Fruit fly (Drosophila melanogaster) whole organism, prepupa: Measurements from ENCODE around the gene Sfp33A4.

Experiments used
- Blimp-1 ChIP-seq: fragments of 200-800 bp; sonication (Bioruptor generic); optimal IDR thresholded peaks from 3 replicates; lab custom pipeline; 2017; ENCODE audit warnings: missing biosample characterization, missing genetic modification characterization, mild to moderate bottlenecking, moderate library complexity, missing genetic modification reagents
- CG10669 ChIP-seq: fragments of 200-800 bp; sonication (Bioruptor generic); optimal IDR thresholded peaks from 3 replicates; lab custom pipeline; 2018; ENCODE audit warnings: missing biosample characterization, mild to moderate bottlenecking, missing genetic modification characterization, moderate library complexity
- CG11294 ChIP-seq: fragments of 200-800 bp; sonication (Bioruptor generic); IDR thresholded peaks from 2 replicates; pipeline ENCODE4 v1.3.6; 2022; ENCODE audit warnings: missing biosample characterization, missing genetic modification characterization
- CG11762 ChIP-seq: fragments of 200-800 bp; sonication (Bioruptor generic); optimal IDR thresholded peaks from 3 replicates; lab custom pipeline; 2016; ENCODE audit warnings: missing biosample characterization, missing genetic modification characterization; ENCODE audit not compliant: insufficient read depth
- CG11902 ChIP-seq: fragments of 200-800 bp; sonication (Bioruptor generic); optimal IDR thresholded peaks from 3 replicates; lab custom pipeline; 2016; ENCODE audit warnings: missing biosample characterization, missing genetic modification characterization
- CG31627 ChIP-seq: fragments of 200-800 bp; sonication (Bioruptor generic); optimal IDR thresholded peaks from 3 replicates; lab custom pipeline; 2016; ENCODE audit warnings: missing biosample characterization, missing genetic modification characterization
- CG32006 ChIP-seq: fragments of 200-800 bp; sonication (Bioruptor generic); optimal IDR thresholded peaks from 3 replicates; lab custom pipeline; 2017; ENCODE audit warnings: missing biosample characterization, mild to moderate bottlenecking, missing genetic modification characterization
- CG3919 ChIP-seq: fragments of 200-800 bp; sonication (Bioruptor generic); optimal IDR thresholded peaks from 3 replicates; lab custom pipeline; 2016; ENCODE audit warnings: missing biosample characterization, missing genetic modification characterization
- CG4318 ChIP-seq: fragments of 200-800 bp; sonication (Bioruptor generic); optimal IDR thresholded peaks from 3 replicates; lab custom pipeline; 2017; ENCODE audit warnings: missing biosample characterization, mild to moderate bottlenecking, missing genetic modification characterization
- CG6808 ChIP-seq: fragments of 200-800 bp; sonication (Bioruptor generic); optimal IDR thresholded peaks from 3 replicates; lab custom pipeline; 2017; ENCODE audit warnings: missing biosample characterization, missing genetic modification characterization, mild to moderate bottlenecking, moderate library complexity, missing genetic modification reagents
- CG6854 ChIP-seq: fragments of 200-800 bp; sonication (Bioruptor generic); optimal IDR thresholded peaks from 2 replicates; lab custom pipeline; 2017; ENCODE audit warnings: missing biosample characterization, mild to moderate bottlenecking, missing genetic modification characterization
- CG7368 ChIP-seq: fragments of 200-800 bp; sonication (Bioruptor generic); optimal IDR thresholded peaks from 3 replicates; lab custom pipeline; 2016; ENCODE audit warnings: missing biosample characterization, missing genetic modification characterization
- CG8319 ChIP-seq: fragments of 200-800 bp; sonication (Bioruptor generic); optimal IDR thresholded peaks from 3 replicates; lab custom pipeline; 2016; ENCODE audit warnings: missing biosample characterization, missing genetic modification characterization
- CG9139 ChIP-seq: fragments of 200-800 bp; sonication (Bioruptor generic); optimal IDR thresholded peaks from 3 replicates; lab custom pipeline; 2017; ENCODE audit warnings: missing biosample characterization, mild to moderate bottlenecking, missing genetic modification characterization
- Eip75B ChIP-seq: fragments of 200-800 bp; sonication (Bioruptor generic); optimal IDR thresholded peaks from 3 replicates; lab custom pipeline; 2016; ENCODE audit warnings: missing biosample characterization, missing genetic modification characterization
- Eip93F ChIP-seq: fragments of 200-800 bp; sonication (Bioruptor generic); optimal IDR thresholded peaks from 2 replicates; lab custom pipeline; 2016; ENCODE audit warnings: missing biosample characterization, mild to moderate bottlenecking, missing genetic modification characterization
- Ets21C ChIP-seq: fragments of 200-800 bp; sonication (Bioruptor generic); optimal IDR thresholded peaks from 3 replicates; lab custom pipeline; 2016; ENCODE audit warnings: missing biosample characterization, missing genetic modification characterization
- Ets96B ChIP-seq: fragments of 200-800 bp; optimal IDR thresholded peaks from 2 replicates; lab custom pipeline; 2019; ENCODE audit warnings: missing biosample characterization, mild to moderate bottlenecking, missing genetic modification characterization, moderate library complexity
- Hr39 ChIP-seq: fragments of 200-800 bp; sonication (Bioruptor generic); optimal IDR thresholded peaks from 2 replicates; lab custom pipeline; 2016; ENCODE audit warnings: missing biosample characterization, missing genetic modification characterization
- Hr4 ChIP-seq: fragments of 200-800 bp; sonication (Bioruptor generic); optimal IDR thresholded peaks from 3 replicates; lab custom pipeline; 2016; ENCODE audit warnings: missing biosample characterization, missing genetic modification characterization
- Lpt ChIP-seq: fragments of 200-800 bp; sonication (Bioruptor generic); optimal IDR thresholded peaks from 3 replicates; lab custom pipeline; 2016; ENCODE audit warnings: missing biosample characterization, missing genetic modification characterization
- Met ChIP-seq: fragments of 200-800 bp; sonication (Bioruptor generic); optimal IDR thresholded peaks from 3 replicates; lab custom pipeline; 2016; ENCODE audit warnings: missing biosample characterization, missing genetic modification characterization
- Sox14 ChIP-seq: fragments of 200-800 bp; sonication (Bioruptor generic); optimal IDR thresholded peaks from 3 replicates; lab custom pipeline; 2016; ENCODE audit warnings: missing biosample characterization, missing genetic modification characterization
- achi ChIP-seq: fragments of 200-800 bp; sonication (Bioruptor generic); optimal IDR thresholded peaks from 3 replicates; lab custom pipeline; 2016; ENCODE audit warnings: missing biosample characterization, missing genetic modification characterization
- acj6 ChIP-seq: fragments of 200-800 bp; sonication (Bioruptor generic); optimal IDR thresholded peaks from 3 replicates; lab custom pipeline; 2016; ENCODE audit warnings: missing biosample characterization, missing genetic modification characterization
- dsx ChIP-seq: fragments of 200-800 bp; optimal IDR thresholded peaks from 3 replicates; lab custom pipeline; 2019; ENCODE audit warnings: missing biosample characterization, mild to moderate bottlenecking, missing genetic modification characterization, moderate library complexity; ENCODE audit not compliant: poor library complexity, severe bottlenecking
- fd59A ChIP-seq: fragments of 200-800 bp; sonication (Bioruptor generic); optimal IDR thresholded peaks from 2 replicates; lab custom pipeline; 2017; ENCODE audit warnings: missing biosample characterization, mild to moderate bottlenecking, missing genetic modification characterization, missing genetic modification reagents
- fd85E ChIP-seq: fragments of 200-800 bp; sonication (Bioruptor generic); optimal IDR thresholded peaks from 3 replicates; lab custom pipeline; 2016; ENCODE audit warnings: missing biosample characterization, missing genetic modification characterization
- net ChIP-seq: fragments of 200-800 bp; sonication (Bioruptor generic); optimal IDR thresholded peaks from 3 replicates; lab custom pipeline; 2016; ENCODE audit warnings: missing biosample characterization, missing genetic modification characterization
- pdm3 ChIP-seq: fragments of 200-800 bp; sonication (Bioruptor generic); optimal IDR thresholded peaks from 3 replicates; lab custom pipeline; 2016; ENCODE audit warnings: missing biosample characterization, missing genetic modification characterization
- spab ChIP-seq: fragments of 200-800 bp; sonication (Bioruptor generic); optimal IDR thresholded peaks from 2 replicates; lab custom pipeline; 2017; ENCODE audit warnings: missing biosample characterization, mild to moderate bottlenecking, missing genetic modification characterization, missing genetic modification reagents
- svp ChIP-seq: fragments of 200-800 bp; sonication (Bioruptor generic); peaks from one replicate; lab custom pipeline; 2016; ENCODE audit warnings: missing biosample characterization, missing genetic modification characterization
- vri ChIP-seq: fragments of 200-800 bp; sonication (Bioruptor generic); optimal IDR thresholded peaks from 3 replicates; lab custom pipeline; 2016; ENCODE audit warnings: missing biosample characterization, mild to moderate bottlenecking, missing genetic modification characterization

The Sfp33A4 gene

DNA sequence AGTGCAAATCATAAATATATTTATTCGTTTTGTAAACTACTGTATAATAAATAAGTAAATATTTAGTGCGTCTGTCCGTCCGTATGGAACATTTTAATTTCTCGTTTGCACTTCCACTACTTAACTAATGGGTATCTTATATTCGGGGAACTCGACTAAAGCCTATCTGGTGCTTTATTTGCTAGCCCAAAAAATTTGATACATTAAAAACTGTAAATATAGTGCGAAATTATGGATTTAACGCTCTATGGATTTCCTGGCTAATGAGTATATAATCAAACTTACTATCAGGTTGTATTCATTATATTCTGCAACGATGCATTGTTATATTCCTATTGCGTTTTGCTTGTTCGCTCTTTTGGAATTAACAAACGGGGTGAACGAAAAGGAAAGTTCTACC lies at the start of gene Sfp33A4:
Gene Sfp33A4 (plus strand): TSS at position 301 of the 400 bp plus-strand sequence.
- no peak for TF ChIP-seq pdm3 (GFP tag; lab: Kevin White, UChicago)

- TF ChIP-seq CG31627 (GFP tag; lab: Kevin White, UChicago) (no peak), dsx (GFP tag; lab: Kevin White, UChicago) (no peak), fd59A (GFP tag; lab: Kevin White, UChicago) (no peak), Hr39 (GFP tag; lab: Kevin White, UChicago) (no peak)
Observed at dm6 chr2L:11788034-11788433, 49.0 kb upstream of the Sfp33A4 start, which contains the start of gene CG14931. CG14931 (plus strand) TSS chr2L:11788334.

dm6 chr2L:11789690-11790089 lies 47.4 kb upstream of the Sfp33A4 start, which contains the start of gene CG14932:
CG14932 (plus strand) TSS chr2L:11789919.
- no peak for TF ChIP-seq spab (GFP tag; lab: Kevin White, UChicago)
- TF ChIP-seq Met = no peak
- TF ChIP-seq CG6808 = no peak
- no peak for TF ChIP-seq fd85E (GFP tag; lab: Kevin White, UChicago)
- TF ChIP-seq vri (GFP tag; lab: Kevin White, UChicago) = no peak
- TF ChIP-seq Sox14 (GFP tag; lab: Kevin White, UChicago) = no peak
- no peak for TF ChIP-seq net (GFP tag; lab: Kevin White, UChicago)
- TF ChIP-seq Lpt (GFP tag; lab: Kevin White, UChicago) = no peak
- no peak for TF ChIP-seq CG10669 (GFP tag; lab: Kevin White, UChicago)
- TF ChIP-seq svp (GFP tag; lab: Kevin White, UChicago) = no peak
- TF ChIP-seq, all 60 proteins: peak for 0

DNA sequence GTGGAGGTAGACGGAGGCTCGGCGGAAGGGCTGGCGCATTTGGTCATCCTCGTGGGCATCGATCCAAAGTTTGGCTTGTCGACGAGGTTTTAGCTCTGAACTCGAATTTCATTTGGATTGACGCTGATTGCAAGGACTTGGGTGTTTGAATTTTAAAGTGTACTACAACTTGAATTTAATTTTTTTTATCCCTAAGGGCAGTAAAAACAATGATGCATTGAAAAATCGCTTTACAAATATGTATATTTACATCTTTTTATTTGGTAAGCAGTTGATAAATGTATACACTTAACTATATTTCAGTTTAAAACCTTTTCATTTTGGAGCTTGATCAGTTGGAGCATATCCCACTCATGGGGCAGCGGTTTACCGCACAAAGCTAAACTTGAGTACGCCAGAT lies 44.8 kb upstream of the Sfp33A4 start, which contains the start of gene Tsp33B:
Gene Tsp33B (minus strand): TSS at position 101 of the 400 bp plus-strand sequence.
- TF ChIP-seq Hr4 (GFP tag; lab: Kevin White, UChicago) (no peak), CG6854 (GFP tag; lab: Kevin White, UChicago) (no peak), Eip93F (GFP tag; lab: Kevin White, UChicago) (no peak), Blimp-1 (no peak), achi (GFP tag; lab: Kevin White, UChicago) (no peak), svp (GFP tag; lab: Kevin White, UChicago) (no peak), Ets96B (tag; lab: Kevin White, UChicago) (no peak), Ets21C (GFP tag; lab: Kevin White, UChicago) (no peak), CG11902 (GFP tag; lab: Kevin White, UChicago) (no peak), CG32006 (GFP tag; lab: Kevin White, UChicago) (no peak), vri (GFP tag; lab: Kevin White, UChicago) (no peak), CG8319 (GFP tag; lab: Kevin White, UChicago) (no peak), CG9139 (GFP tag; lab: Kevin White, UChicago) (no peak), CG7368 (GFP tag; lab: Kevin White, UChicago) (no peak), Met (no peak), acj6 (no peak), net (GFP tag; lab: Kevin White, UChicago) (no peak), fd85E (GFP tag; lab: Kevin White, UChicago) (no peak), CG3919 (GFP tag; lab: Kevin White, UChicago) (no peak), Eip75B (no peak)

DNA sequence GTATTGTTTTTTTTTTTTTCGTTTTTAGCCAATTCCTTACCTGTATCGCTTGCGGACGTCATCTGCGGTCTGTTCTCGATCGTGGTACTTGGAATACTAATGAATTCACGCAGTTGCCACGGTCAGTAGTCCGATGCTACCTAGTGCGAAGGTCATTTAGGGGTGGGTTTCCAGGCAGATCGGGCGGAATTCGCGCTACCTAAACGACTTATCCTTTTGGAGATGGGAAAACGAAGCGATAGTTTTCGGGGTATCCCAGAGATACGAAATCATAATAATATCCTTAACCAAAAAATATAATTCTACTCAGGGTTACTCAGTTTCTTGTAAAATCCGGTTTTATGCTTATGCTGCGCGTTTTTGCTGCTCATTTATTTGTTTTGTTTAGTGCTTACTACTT lies 43.1 kb upstream of the Sfp33A4 start, which contains the start of gene CG14937:
Gene CG14937 (minus strand): TSS at position 101 of the 400 bp plus-strand sequence.
- no peak for TF ChIP-seq CG11294 (GFP tag; lab: Robert Waterston, UW)
- TF ChIP-seq Eip75B = no peak
- no peak for TF ChIP-seq CG10669 (GFP tag; lab: Kevin White, UChicago)
- TF ChIP-seq CG4318 (GFP tag; lab: Kevin White, UChicago) = no peak
- no peak for TF ChIP-seq CG11762 (GFP tag; lab: Kevin White, UChicago)
